Worm (Caenorhabditis elegans) whole organism, mixed stage, embryonic: ENCODE data around the gene cima-1.
"Not testable (repeated sequence)": the region's sequence is repeated elsewhere in the genome, so short reads cannot be mapped to it uniquely, and the experiment has no call there.

Experiments
- M03D4.4 ChIP-seq: sonication (generic microtip); optimal IDR thresholded peaks from 2 replicates; lab custom pipeline; 2017; ENCODE audit warnings: mild to moderate bottlenecking, missing genetic modification characterization, missing compliant biosample characterization
- bed-3 ChIP-seq: fragments of 200-800 bp; sonication (Bioruptor generic); optimal IDR thresholded peaks from 3 replicates; lab custom pipeline; 2018; ENCODE audit warnings: mild to moderate bottlenecking, missing genetic modification characterization, moderate library complexity, missing compliant biosample characterization
- blmp-1 ChIP-seq: fragments of 150-350 bp; optimal IDR thresholded peaks from 2 replicates; lab custom pipeline; 2014; ENCODE audit warnings: missing biosample characterization, missing genetic modification characterization
- ceh-43 ChIP-seq: fragments of 200-800 bp; sonication (Bioruptor generic); optimal IDR thresholded peaks from 2 replicates; lab custom pipeline; 2018; ENCODE audit warnings: mild to moderate bottlenecking, missing genetic modification characterization, moderate library complexity, missing compliant biosample characterization
- ceh-83 ChIP-seq: fragments of 200-800 bp; sonication (Bioruptor generic); optimal IDR thresholded peaks from 2 replicates; lab custom pipeline; 2018; ENCODE audit warnings: mild to moderate bottlenecking, missing genetic modification characterization, missing compliant biosample characterization
- ces-1 ChIP-seq: fragments of 150-350 bp; optimal IDR thresholded peaks from 2 replicates; lab custom pipeline; 2014; ENCODE audit warnings: missing biosample characterization, missing genetic modification reagents, missing genetic modification characterization
- cnd-1 ChIP-seq: fragments of 200-800 bp; sonication (Bioruptor generic); optimal IDR thresholded peaks from 2 replicates; lab custom pipeline; 2018; ENCODE audit warnings: mild to moderate bottlenecking, missing genetic modification characterization, missing compliant biosample characterization
- drap-1 ChIP-seq: fragments of 200-800 bp; sonication (Bioruptor generic); optimal IDR thresholded peaks from 3 replicates; lab custom pipeline; 2018; ENCODE audit warnings: mild to moderate bottlenecking, missing genetic modification characterization, missing compliant biosample characterization
- elt-1 ChIP-seq: sonication (generic microtip); optimal IDR thresholded peaks from 2 replicates; lab custom pipeline; 2017; ENCODE audit warnings: missing genetic modification characterization, mild to moderate bottlenecking, missing compliant biosample characterization, antibody characterized with exemption, moderate library complexity, borderline replicate concordance; ENCODE audit not compliant: insufficient read depth
- flh-1 ChIP-seq: fragments of 200-800 bp; sonication (Bioruptor generic); optimal IDR thresholded peaks from 2 replicates; lab custom pipeline; 2018; ENCODE audit warnings: mild to moderate bottlenecking, missing genetic modification characterization, moderate library complexity, missing compliant biosample characterization
- hlh-1 ChIP-seq: fragments of 150-350 bp; optimal IDR thresholded peaks from 2 replicates; lab custom pipeline; 2014; ENCODE audit warnings: missing biosample characterization, missing genetic modification reagents, missing genetic modification characterization
- lin-13 ChIP-seq: fragments of 150-350 bp; optimal IDR thresholded peaks from 2 replicates; lab custom pipeline; 2014; ENCODE audit warnings: missing biosample characterization, missing genetic modification characterization
- lin-32 ChIP-seq: fragments of 200-800 bp; sonication (Bioruptor generic); optimal IDR thresholded peaks from 2 replicates; lab custom pipeline; 2018; ENCODE audit warnings: mild to moderate bottlenecking, missing genetic modification characterization, missing compliant biosample characterization
- lsy-2 ChIP-seq: fragments of 150-350 bp; optimal IDR thresholded peaks from 2 replicates; lab custom pipeline; 2014; ENCODE audit warnings: missing biosample characterization, missing genetic modification characterization
- mep-1 ChIP-seq: fragments of 150-350 bp; optimal IDR thresholded peaks from 2 replicates; lab custom pipeline; 2017; ENCODE audit warnings: missing biosample characterization, missing genetic modification reagents, missing genetic modification characterization, inconsistent platforms
- mls-2 ChIP-seq: sonication (generic microtip); optimal IDR thresholded peaks from 2 replicates; lab custom pipeline; 2016; ENCODE audit warnings: mild to moderate bottlenecking, missing genetic modification characterization, moderate library complexity, missing compliant biosample characterization
- nhr-2 ChIP-seq: fragments of 150-350 bp; optimal IDR thresholded peaks from 2 replicates; lab custom pipeline; 2014; ENCODE audit warnings: missing biosample characterization, missing genetic modification characterization
- nhr-237 ChIP-seq: fragments of 150-350 bp; optimal IDR thresholded peaks from 2 replicates; lab custom pipeline; 2014; ENCODE audit warnings: missing biosample characterization, missing genetic modification characterization
- nhr-28 ChIP-seq: fragments of 150-350 bp; optimal IDR thresholded peaks from 2 replicates; lab custom pipeline; 2014; ENCODE audit warnings: missing biosample characterization, missing genetic modification characterization
- pha-4 ChIP-seq: fragments of 150-350 bp; optimal IDR thresholded peaks from 2 replicates; lab custom pipeline; 2018; ENCODE audit warnings: missing biosample characterization, missing genetic modification reagents, missing genetic modification characterization
- sptf-1 ChIP-seq: sonication (generic microtip); optimal IDR thresholded peaks from 2 replicates; lab custom pipeline; 2017; ENCODE audit warnings: mild to moderate bottlenecking, missing genetic modification characterization, moderate library complexity, missing compliant biosample characterization
- tbx-8 ChIP-seq: fragments of 200-800 bp; sonication (Bioruptor generic); optimal IDR thresholded peaks from 2 replicates; lab custom pipeline; 2018; ENCODE audit warnings: mild to moderate bottlenecking, missing genetic modification characterization, moderate library complexity, missing compliant biosample characterization
- unc-120 ChIP-seq: sonication (generic microtip); optimal IDR thresholded peaks from 2 replicates; lab custom pipeline; 2017; ENCODE audit warnings: missing genetic modification characterization, missing compliant biosample characterization; ENCODE audit not compliant: poor library complexity, severe bottlenecking
- unc-39 ChIP-seq: fragments of 150-350 bp; optimal IDR thresholded peaks from 2 replicates; lab custom pipeline; 2014; ENCODE audit warnings: missing biosample characterization, missing genetic modification characterization
- zip-8 ChIP-seq: fragments of 150-350 bp; optimal IDR thresholded peaks from 2 replicates; lab custom pipeline; 2014; ENCODE audit warnings: missing biosample characterization, missing genetic modification characterization

Gene cima-1

DNA sequence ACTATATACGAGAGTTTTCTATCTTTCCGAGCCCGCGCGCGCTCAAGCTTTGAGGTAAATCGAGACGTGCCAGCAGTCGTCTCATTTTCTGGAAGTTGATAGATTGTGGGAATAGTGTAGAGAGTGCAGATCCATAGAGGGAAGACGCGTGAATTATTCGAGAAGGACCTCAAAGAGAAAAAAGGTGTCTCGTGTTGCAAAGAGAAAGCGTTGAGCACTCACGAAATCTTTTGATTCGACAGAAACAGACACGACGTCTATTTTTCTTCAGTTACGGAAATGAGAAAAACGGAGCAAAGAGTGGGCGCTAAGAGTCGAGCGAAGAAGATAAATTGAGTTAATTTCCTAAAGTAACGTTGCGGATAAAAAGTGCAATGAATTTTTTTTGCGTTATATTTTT is 27.4 kb upstream of the cima-1 start:
- no peak for TF ChIP-seq elt-1 (tag; lab: Kevin White, UChicago)
- no peak for TF ChIP-seq bed-3 (GFP tag; lab: Kevin White, UChicago)
- no peak for TF ChIP-seq sptf-1
- no peak for TF ChIP-seq cnd-1 (tag; lab: Kevin White, UChicago)
- peak; percentile 8 for TF ChIP-seq ces-1 (GFP tag; lab: Kevin White, UChicago)
- no peak for TF ChIP-seq drap-1

DNA sequence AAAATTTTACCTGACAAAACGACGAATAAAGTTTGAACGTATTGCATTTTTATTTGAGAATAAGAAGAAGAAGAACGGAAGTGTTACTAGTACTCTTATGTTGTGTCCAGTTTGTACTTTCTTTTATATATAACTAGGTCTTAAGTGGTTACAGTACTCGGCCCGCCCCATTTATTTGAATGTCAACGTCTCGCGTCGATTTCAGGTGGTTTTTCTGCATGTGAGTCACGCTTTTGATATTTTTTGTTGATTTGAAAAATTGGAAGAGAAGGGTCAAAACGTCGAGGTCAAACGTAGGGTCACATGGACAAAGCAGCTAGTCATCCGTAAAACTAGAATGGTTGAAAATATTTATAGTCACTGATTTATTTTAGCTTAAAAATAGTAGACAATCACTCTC is 22.3 kb upstream of the cima-1 start, which contains the start of gene F45E4.5:
TSS of gene F45E4.5 (minus strand) at position 101 of the 400 bp plus-strand sequence.
- TF ChIP-seq hlh-1 (tag; lab: Kevin White, UChicago) (no peak), blmp-1 (no peak), drap-1 (no peak), ceh-83 (GFP tag; lab: Kevin White, UChicago) (no peak), unc-120 (tag; lab: Kevin White, UChicago) (no peak), sptf-1 (no peak), nhr-237 (tag; lab: Kevin White, UChicago) (no peak), pha-4 (tag; lab: Kevin White, UChicago) (no peak), unc-39 (tag; lab: Kevin White, UChicago) (no peak)
- TF ChIP-seq, all 35 proteins: peak for 0

DNA sequence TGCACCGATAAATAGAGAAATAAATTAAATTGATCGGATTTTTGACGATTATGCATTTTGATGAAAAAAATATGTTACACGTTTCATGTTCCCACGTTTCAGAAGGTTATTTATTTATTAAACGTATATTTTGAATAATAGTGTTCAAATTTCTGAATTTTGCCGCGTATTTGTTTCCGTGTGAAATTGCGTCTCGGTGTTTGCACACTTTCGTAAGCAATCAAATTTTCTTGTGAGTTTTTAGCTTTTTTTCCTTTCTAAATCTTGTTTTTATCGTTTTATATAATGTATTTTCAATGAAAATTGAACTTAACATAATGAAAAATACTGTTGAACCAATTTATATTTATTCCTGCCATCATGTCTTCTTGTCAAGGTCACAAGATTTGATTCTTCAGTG is 18.7 kb upstream of the cima-1 start, which contains the start of gene F45E4.6:
TSS of gene F45E4.6 (minus strand) at position 14 of the 400 bp plus-strand sequence.
- TF ChIP-seq mls-2 (tag; lab: Kevin White, UChicago) (peak; percentile 28), ces-1 (GFP tag; lab: Kevin White, UChicago) (peak; percentile 89), pha-4 (tag; lab: Kevin White, UChicago) (no peak)

DNA sequence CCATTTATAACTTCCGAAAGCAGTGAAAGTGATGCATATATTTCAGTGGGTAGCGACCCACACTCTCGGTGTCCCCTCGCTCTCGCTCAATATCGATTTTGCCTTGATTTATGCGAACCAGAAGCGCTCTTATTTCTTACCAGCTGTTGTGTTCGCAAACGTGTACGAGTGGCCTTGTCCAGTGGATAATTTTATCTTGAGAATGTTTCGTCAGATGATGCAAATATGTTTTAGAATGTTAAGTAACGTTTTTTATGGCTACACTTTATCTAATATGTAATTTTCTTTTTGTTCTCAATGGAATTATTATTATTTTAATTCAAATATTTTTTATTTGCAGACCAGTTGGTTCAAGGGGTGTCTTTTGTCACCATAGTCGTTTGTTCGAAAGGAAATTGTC is 18.2 kb upstream of the cima-1 start, which contains the start of gene plp-1:
TSS of gene plp-1 (plus strand) at position 341 of the 400 bp plus-strand sequence.
- TF ChIP-seq flh-1 (GFP tag; lab: Kevin White, UChicago) (no peak), lin-32 (GFP tag; lab: Kevin White, UChicago) (peak; percentile 24)
- TF ChIP-seq, all 35 proteins: peak for 1

DNA sequence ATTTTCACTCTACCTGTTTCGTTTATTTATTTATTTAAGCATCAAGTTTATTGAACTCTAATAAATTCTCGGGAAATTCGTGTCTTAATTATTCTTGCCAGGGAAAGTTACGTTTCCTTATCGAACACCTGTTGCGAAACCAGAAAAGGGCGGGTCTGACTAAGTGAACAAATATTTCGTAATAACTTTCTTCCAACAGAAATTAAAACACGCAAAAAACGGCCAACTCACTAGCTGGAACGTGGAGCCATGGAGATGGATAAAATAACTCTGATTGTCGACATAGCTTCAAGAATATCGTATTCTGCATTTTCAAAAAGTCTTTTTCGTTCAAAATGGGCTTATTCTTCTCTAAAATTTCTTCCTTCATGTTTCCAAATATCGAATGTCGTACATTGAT is 16.7 kb upstream of the cima-1 start, which contains the start of gene warf-1:
TSS of gene warf-1 (plus strand) at position 209 of the 400 bp plus-strand sequence.
- not testable (repeated sequence) for TF ChIP-seq ceh-43 (GFP tag; lab: Kevin White, UChicago); nhr-28 (tag; lab: Kevin White, UChicago); mep-1

DNA sequence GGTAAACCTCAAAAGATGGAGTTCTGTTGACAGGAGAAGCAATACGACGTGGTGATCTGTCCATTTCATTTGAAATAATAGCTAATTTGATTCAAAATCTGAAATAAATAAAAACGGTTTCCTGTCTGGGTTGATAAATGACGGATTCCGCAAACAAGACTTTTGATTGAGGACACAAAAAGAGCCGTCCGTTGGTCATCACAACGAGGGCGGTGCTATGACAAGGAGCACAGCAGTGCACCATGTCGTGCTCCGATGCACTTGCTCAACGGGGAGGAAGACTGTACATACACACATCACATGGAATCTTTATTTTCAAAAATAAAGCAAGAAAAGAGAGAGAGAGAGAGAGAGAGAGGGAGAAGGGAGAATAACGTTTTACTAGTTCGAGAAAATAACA is 9.5 kb upstream of the cima-1 start, which contains the start of gene nep-16:
TSS of gene nep-16 (minus strand) at position 101 of the 400 bp plus-strand sequence.
- no peak for TF ChIP-seq tbx-8 (GFP tag; lab: Kevin White, UChicago)
- no peak for TF ChIP-seq ces-1 (GFP tag; lab: Kevin White, UChicago)
- no peak for TF ChIP-seq sptf-1
- no peak for TF ChIP-seq flh-1 (GFP tag; lab: Kevin White, UChicago)
- no peak for TF ChIP-seq elt-1 (tag; lab: Kevin White, UChicago)
- no peak for TF ChIP-seq nhr-28 (tag; lab: Kevin White, UChicago)
- TF ChIP-seq lin-32 (GFP tag; lab: Kevin White, UChicago) = no peak
- no peak for TF ChIP-seq mls-2 (tag; lab: Kevin White, UChicago)
- no peak for TF ChIP-seq lsy-2 (tag; lab: Kevin White, UChicago)
- TF ChIP-seq M03D4.4 = no peak
- no peak for TF ChIP-seq zip-8
- no peak for TF ChIP-seq hlh-1 (tag; lab: Kevin White, UChicago)
- TF ChIP-seq lin-13 (tag; lab: Kevin White, UChicago) = no peak
- TF ChIP-seq unc-120 (tag; lab: Kevin White, UChicago) = no peak

DNA sequence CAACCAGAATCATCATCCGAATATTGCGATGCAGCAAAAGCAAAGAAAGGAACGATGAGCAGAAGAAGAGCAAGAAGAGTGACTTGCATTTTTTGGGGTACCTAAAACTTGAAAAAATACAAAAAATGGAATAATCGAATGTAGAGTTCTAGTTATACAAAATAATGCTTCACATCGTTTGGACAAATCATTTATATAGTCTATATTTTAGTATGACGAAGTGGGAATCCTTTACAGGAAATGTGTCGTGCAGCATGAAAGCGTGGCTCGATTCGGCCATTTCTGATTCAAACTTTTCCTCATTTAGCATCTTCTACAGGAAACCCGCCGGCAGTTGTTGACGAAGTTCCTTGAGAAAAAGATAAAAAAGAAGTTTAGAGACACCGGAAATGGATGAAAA is 8.3 kb upstream of the cima-1 start, which contains the start of gene nlp-20:
TSS of gene nlp-20 (minus strand) at position 101 of the 400 bp plus-strand sequence.
- TF ChIP-seq nhr-2 (tag; lab: Kevin White, UChicago) = no peak
- TF ChIP-seq ceh-83 (GFP tag; lab: Kevin White, UChicago) = no peak
